Worm (Caenorhabditis elegans) whole organism, mixed stage, embryonic: ENCODE measurements around the gene ins-14.

Source experiments
- M03D4.4 ChIP-seq: sonication (generic microtip); optimal IDR thresholded peaks from 2 replicates; lab custom pipeline; 2017; ENCODE audit warnings: mild to moderate bottlenecking, missing genetic modification characterization, missing compliant biosample characterization
- blmp-1 ChIP-seq: fragments of 150-350 bp; optimal IDR thresholded peaks from 2 replicates; lab custom pipeline; 2014; ENCODE audit warnings: missing biosample characterization, missing genetic modification characterization
- ceh-39 ChIP-seq: fragments of 150-350 bp; optimal IDR thresholded peaks from 2 replicates; lab custom pipeline; 2014; ENCODE audit warnings: missing biosample characterization, missing genetic modification characterization
- ceh-43 ChIP-seq: fragments of 200-800 bp; sonication (Bioruptor generic); optimal IDR thresholded peaks from 2 replicates; lab custom pipeline; 2018; ENCODE audit warnings: mild to moderate bottlenecking, missing genetic modification characterization, moderate library complexity, missing compliant biosample characterization
- ceh-83 ChIP-seq: fragments of 200-800 bp; sonication (Bioruptor generic); optimal IDR thresholded peaks from 2 replicates; lab custom pipeline; 2018; ENCODE audit warnings: mild to moderate bottlenecking, missing genetic modification characterization, missing compliant biosample characterization
- ces-1 ChIP-seq: fragments of 150-350 bp; optimal IDR thresholded peaks from 2 replicates; lab custom pipeline; 2014; ENCODE audit warnings: missing biosample characterization, missing genetic modification reagents, missing genetic modification characterization
- drap-1 ChIP-seq: fragments of 200-800 bp; sonication (Bioruptor generic); optimal IDR thresholded peaks from 3 replicates; lab custom pipeline; 2018; ENCODE audit warnings: mild to moderate bottlenecking, missing genetic modification characterization, missing compliant biosample characterization
- elt-3 ChIP-seq: fragments of 150-350 bp; optimal IDR thresholded peaks from 2 replicates; lab custom pipeline; 2014; ENCODE audit warnings: missing biosample characterization, missing genetic modification characterization
- ham-2 ChIP-seq: fragments of 200-800 bp; sonication (Bioruptor generic); optimal IDR thresholded peaks from 2 replicates; lab custom pipeline; 2018; ENCODE audit warnings: mild to moderate bottlenecking, missing genetic modification characterization, missing compliant biosample characterization
- hlh-1 ChIP-seq: fragments of 150-350 bp; optimal IDR thresholded peaks from 2 replicates; lab custom pipeline; 2014; ENCODE audit warnings: missing biosample characterization, missing genetic modification reagents, missing genetic modification characterization
- lin-13 ChIP-seq: fragments of 150-350 bp; optimal IDR thresholded peaks from 2 replicates; lab custom pipeline; 2014; ENCODE audit warnings: missing biosample characterization, missing genetic modification characterization
- lin-32 ChIP-seq: fragments of 200-800 bp; sonication (Bioruptor generic); optimal IDR thresholded peaks from 2 replicates; lab custom pipeline; 2018; ENCODE audit warnings: mild to moderate bottlenecking, missing genetic modification characterization, missing compliant biosample characterization
- lsy-2 ChIP-seq: fragments of 150-350 bp; optimal IDR thresholded peaks from 2 replicates; lab custom pipeline; 2014; ENCODE audit warnings: missing biosample characterization, missing genetic modification characterization
- mab-5 ChIP-seq: fragments of 150-350 bp; optimal IDR thresholded peaks from 2 replicates; lab custom pipeline; 2014; ENCODE audit warnings: missing biosample characterization, missing genetic modification characterization
- mls-2 ChIP-seq: sonication (generic microtip); optimal IDR thresholded peaks from 2 replicates; lab custom pipeline; 2016; ENCODE audit warnings: mild to moderate bottlenecking, missing genetic modification characterization, moderate library complexity, missing compliant biosample characterization
- nhr-12 ChIP-seq: fragments of 150-350 bp; optimal IDR thresholded peaks from 2 replicates; lab custom pipeline; 2014; ENCODE audit warnings: missing biosample characterization, missing genetic modification characterization
- nhr-2 ChIP-seq: fragments of 150-350 bp; optimal IDR thresholded peaks from 2 replicates; lab custom pipeline; 2014; ENCODE audit warnings: missing biosample characterization, missing genetic modification characterization
- nhr-237 ChIP-seq: fragments of 150-350 bp; optimal IDR thresholded peaks from 2 replicates; lab custom pipeline; 2014; ENCODE audit warnings: missing biosample characterization, missing genetic modification characterization
- nhr-28 ChIP-seq: fragments of 150-350 bp; optimal IDR thresholded peaks from 2 replicates; lab custom pipeline; 2014; ENCODE audit warnings: missing biosample characterization, missing genetic modification characterization
- nhr-76 ChIP-seq: sonication (generic microtip); optimal IDR thresholded peaks from 2 replicates; lab custom pipeline; 2017; ENCODE audit warnings: missing biosample characterization, missing genetic modification characterization
- pha-4 ChIP-seq: fragments of 150-350 bp; optimal IDR thresholded peaks from 2 replicates; lab custom pipeline; 2018; ENCODE audit warnings: missing biosample characterization, missing genetic modification reagents, missing genetic modification characterization
- sem-2 ChIP-seq: fragments of 200-800 bp; sonication (Bioruptor generic); optimal IDR thresholded peaks from 2 replicates; lab custom pipeline; 2018; ENCODE audit warnings: mild to moderate bottlenecking, missing genetic modification characterization, missing compliant biosample characterization
- snpc-4 ChIP-seq: fragments of 150-350 bp; optimal IDR thresholded peaks from 2 replicates; lab custom pipeline; 2014; ENCODE audit warnings: missing biosample characterization, missing genetic modification characterization
- sptf-1 ChIP-seq: sonication (generic microtip); optimal IDR thresholded peaks from 2 replicates; lab custom pipeline; 2017; ENCODE audit warnings: mild to moderate bottlenecking, missing genetic modification characterization, moderate library complexity, missing compliant biosample characterization
- tbx-8 ChIP-seq: fragments of 200-800 bp; sonication (Bioruptor generic); optimal IDR thresholded peaks from 2 replicates; lab custom pipeline; 2018; ENCODE audit warnings: mild to moderate bottlenecking, missing genetic modification characterization, moderate library complexity, missing compliant biosample characterization
- unc-120 ChIP-seq: sonication (generic microtip); optimal IDR thresholded peaks from 2 replicates; lab custom pipeline; 2017; ENCODE audit warnings: missing genetic modification characterization, missing compliant biosample characterization; ENCODE audit not compliant: poor library complexity, severe bottlenecking
- unc-39 ChIP-seq: fragments of 150-350 bp; optimal IDR thresholded peaks from 2 replicates; lab custom pipeline; 2014; ENCODE audit warnings: missing biosample characterization, missing genetic modification characterization
- unc-62 ChIP-seq: fragments of 150-350 bp; optimal IDR thresholded peaks from 2 replicates; lab custom pipeline; 2014; ENCODE audit warnings: missing biosample characterization, missing genetic modification reagents, missing genetic modification characterization
- zip-8 ChIP-seq: fragments of 150-350 bp; optimal IDR thresholded peaks from 2 replicates; lab custom pipeline; 2014; ENCODE audit warnings: missing biosample characterization, missing genetic modification characterization
- ztf-11 ChIP-seq: fragments of 150-350 bp; optimal IDR thresholded peaks from 2 replicates; lab custom pipeline; 2014; ENCODE audit warnings: missing biosample characterization, missing genetic modification characterization

The ins-14 gene

ce11 chrII:6768014-6768413 lies 22.4 kb upstream of the ins-14 start, which contains the start of gene F41G3.18:
Gene F41G3.18 (plus strand): TSS chrII:6768314.
- TF ChIP-seq hlh-1 (tag; lab: Kevin White, UChicago) (no peak), nhr-237 (tag; lab: Kevin White, UChicago) (no peak), unc-120 (tag; lab: Kevin White, UChicago) (no peak), nhr-28 (no peak)

- TF ChIP-seq ceh-43 (GFP tag; lab: Kevin White, UChicago) (no peak), mab-5 (tag; lab: Kevin White, UChicago) (no peak), drap-1 (GFP tag; lab: Kevin White, UChicago) (no peak), zip-8 (tag; lab: Kevin White, UChicago) (no peak), nhr-28 (no peak), nhr-237 (tag; lab: Kevin White, UChicago) (no peak), ceh-83 (GFP tag; lab: Kevin White, UChicago) (no peak), nhr-76 (tag; lab: Kevin White, UChicago) (no peak), unc-120 (tag; lab: Kevin White, UChicago) (no peak), lsy-2 (tag; lab: Kevin White, UChicago) (no peak), mls-2 (tag; lab: Kevin White, UChicago) (no peak), elt-3 (tag; lab: Kevin White, UChicago) (no peak), nhr-2 (tag; lab: Kevin White, UChicago) (no peak), tbx-8 (GFP tag; lab: Kevin White, UChicago) (no peak), ztf-11 (tag; lab: Kevin White, UChicago) (no peak), lin-13 (tag; lab: Kevin White, UChicago) (no peak), pha-4 (tag; lab: Kevin White, UChicago) (no peak), hlh-1 (tag; lab: Kevin White, UChicago) (no peak), sptf-1 (tag; lab: Kevin White, UChicago) (no peak)
Observed at ce11 chrII:6764734-6765133, 19.1 kb upstream of the ins-14 start, which contains the start of gene nlp-50. Gene nlp-50 (plus strand): TSS chrII:6765034.

ce11 chrII:6756232-6756631 lies 10.6 kb upstream of the ins-14 start, which contains the start of gene F41G3.3:
Gene F41G3.3 (plus strand): TSS chrII:6756532.
- no peak for TF ChIP-seq nhr-76 (tag; lab: Kevin White, UChicago)
- no peak for TF ChIP-seq lsy-2 (tag; lab: Kevin White, UChicago)
- no peak for TF ChIP-seq mls-2 (tag; lab: Kevin White, UChicago)
- TF ChIP-seq nhr-237 (tag; lab: Kevin White, UChicago), result no peak
- TF ChIP-seq ceh-39 (tag; lab: Kevin White, UChicago), result no peak
- no peak for TF ChIP-seq blmp-1 (tag; lab: Kevin White, UChicago)
- no peak for TF ChIP-seq sem-2 (GFP tag; lab: Kevin White, UChicago)
- TF ChIP-seq unc-120 (tag; lab: Kevin White, UChicago), result no peak
- no peak for TF ChIP-seq ztf-11 (tag; lab: Kevin White, UChicago)
- no peak for TF ChIP-seq hlh-1 (tag; lab: Kevin White, UChicago)
- no peak for TF ChIP-seq unc-39 (tag; lab: Kevin White, UChicago)
- TF ChIP-seq nhr-12 (tag; lab: Kevin White, UChicago), result no peak
- TF ChIP-seq pha-4 (tag; lab: Kevin White, UChicago), result no peak
- TF ChIP-seq drap-1 (GFP tag; lab: Kevin White, UChicago), result no peak
- TF ChIP-seq ceh-43 (GFP tag; lab: Kevin White, UChicago), result no peak
- no peak for TF ChIP-seq lin-32
- no peak for TF ChIP-seq M03D4.4
- no peak for TF ChIP-seq nhr-2 (tag; lab: Kevin White, UChicago)
- no peak for TF ChIP-seq ham-2
- TF ChIP-seq ces-1, result no peak

ce11 chrII:6754671-6755224 lies 9.1 kb upstream of the ins-14 start, which contains the start of the genes srx-95 and fis-1:
Gene srx-95 (minus strand): TSS chrII:6754771.
Gene fis-1 (plus strand): TSS chrII:6755174.
- TF ChIP-seq snpc-4 (tag; lab: Kevin White, UChicago), result no peak
- no peak for TF ChIP-seq ceh-83 (GFP tag; lab: Kevin White, UChicago)
- no peak for TF ChIP-seq unc-62 (GFP tag; lab: Kevin White, UChicago)
- no peak for TF ChIP-seq sptf-1 (tag; lab: Kevin White, UChicago)
- TF ChIP-seq tbx-8 (GFP tag; lab: Kevin White, UChicago), result no peak
- TF ChIP-seq lin-32, result no peak
- no peak for TF ChIP-seq ztf-11 (tag; lab: Kevin White, UChicago)
- TF ChIP-seq ceh-43 (GFP tag; lab: Kevin White, UChicago), result no peak
- no peak for TF ChIP-seq ham-2
- no peak for TF ChIP-seq ces-1
- TF ChIP-seq nhr-76 (tag; lab: Kevin White, UChicago), result no peak
